Worm (Caenorhabditis elegans): Measurements from ENCODE around the gene ugt-67.

DNA sequence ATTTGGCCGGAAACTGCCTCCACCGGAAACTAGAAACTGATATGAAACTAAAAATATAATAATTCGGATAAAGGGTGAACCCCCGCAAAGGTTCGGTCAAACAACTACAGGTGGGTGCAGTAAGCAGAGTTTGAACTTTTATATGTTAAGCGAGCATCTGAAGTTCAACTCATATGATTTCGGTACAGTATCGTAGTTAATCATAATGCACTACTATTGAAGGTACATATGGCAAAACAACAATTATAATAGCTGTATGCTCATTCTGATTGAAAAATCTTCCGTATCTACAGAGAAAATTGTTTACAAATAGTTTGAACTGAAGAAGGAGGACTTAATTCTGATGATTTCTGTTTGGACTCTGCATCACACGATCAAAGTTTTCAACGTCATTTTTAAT lies 32.1 kb downstream of the ugt-67 start:
- TF ChIP-seq him-1 (tag; optimal IDR thresholded peaks at IDR 0.05) (no peak), dao-5 (tag; optimal IDR thresholded peaks at IDR 0.05) (no peak)
